Worm (Caenorhabditis elegans): ENCODE measurements around the gene memi-1.

Gene memi-1

ce11 chrIV:4748408-4749105, 11.7 kb downstream of the memi-1 start, which contains the start of gene cyc-2.1 (continued):
- TF ChIP-seq B0336.3 (GFP tag; IDR thresholded peaks at IDR 0.05): peak; percentile 88
- no peak for TF ChIP-seq lsy-27 (tag; optimal IDR thresholded peaks at IDR 0.05; ENCODE audit: borderline replicate concordance, insufficient read depth)
- 0 out of 2 replicates have a peak, but pooled peaks have one; percentile 21 for TF ChIP-seq K11D2.4 (GFP tag; IDR thresholded peaks at IDR 0.05)
- peak; percentile 67 for TF ChIP-seq atf-7 (tag; optimal IDR thresholded peaks at IDR 0.05)
- TF ChIP-seq dpff-1 (tag; optimal IDR thresholded peaks at IDR 0.05): no peak
- peak; percentile 78 for TF ChIP-seq Y95B8A.8 (GFP tag; IDR thresholded peaks at IDR 0.05)
- no peak for TF ChIP-seq D2030.7 (GFP tag; IDR thresholded peaks at IDR 0.05)
- TF ChIP-seq ztf-3 (GFP tag; optimal IDR thresholded peaks at IDR 0.05): no peak
- TF ChIP-seq egl-44 (GFP tag; IDR thresholded peaks at IDR 0.05): 0 out of 2 replicates have a peak, but pooled peaks have one; percentile 39
- peak; percentile 14 for TF ChIP-seq repo-1 (tag; optimal IDR thresholded peaks at IDR 0.05)
- no peak for TF ChIP-seq gei-17 (GFP tag; optimal IDR thresholded peaks at IDR 0.05)
- 0 out of 2 replicates have a peak, but pooled peaks have one; percentile 44 for TF ChIP-seq ztf-6 (GFP tag; IDR thresholded peaks at IDR 0.05)
- no peak for TF ChIP-seq ztf-28 (GFP tag; IDR thresholded peaks at IDR 0.05)
- no peak for TF ChIP-seq F10E7.11 (tag; optimal IDR thresholded peaks at IDR 0.05)
- no peak for TF ChIP-seq unc-62 (GFP tag; optimal IDR thresholded peaks at IDR 0.05)
- TF ChIP-seq hmg-20 (GFP tag; IDR thresholded peaks at IDR 0.05): no peak
- no peak for TF ChIP-seq mel-28 (tag; optimal IDR thresholded peaks at IDR 0.05; ENCODE audit: borderline replicate concordance)
- no peak for TF ChIP-seq aptf-2 (GFP tag; conservative IDR thresholded peaks at IDR 0.05)
- no peak for TF ChIP-seq B0035.1 (tag; optimal IDR thresholded peaks at IDR 0.05)
- TF ChIP-seq attf-6 (GFP tag; IDR thresholded peaks at IDR 0.05): peak; percentile 84
- TF ChIP-seq hrde-1 (tag; optimal IDR thresholded peaks at IDR 0.05; ENCODE audit: borderline replicate concordance): peak; percentile 94
- peak; percentile 49; the same call in 1 of the 2 replicates for TF ChIP-seq ceh-40 (GFP tag; IDR thresholded peaks at IDR 0.05)
- TF ChIP-seq ZK185.1 (tag; optimal IDR thresholded peaks at IDR 0.05; ENCODE audit: poor library complexity, severe bottlenecking): peak; percentile 49
- TF ChIP-seq hlh-26 (GFP tag; conservative IDR thresholded peaks at IDR 0.05): no peak
- no peak for TF ChIP-seq tbx-9 (tag; optimal IDR thresholded peaks at IDR 0.05; ENCODE audit: borderline replicate concordance)
- no peak for TF ChIP-seq attf-3 (GFP tag; conservative IDR thresholded peaks at IDR 0.05)
- no peak for TF ChIP-seq bed-2 (GFP tag; IDR thresholded peaks at IDR 0.05)
- no peak for TF ChIP-seq somi-1 (GFP tag; optimal IDR thresholded peaks at IDR 0.05)
- TF ChIP-seq nfya-2 (GFP tag; IDR thresholded peaks at IDR 0.05): 0 out of 2 replicates have a peak, but pooled peaks have one; percentile 19
- TF ChIP-seq F57A8.1 (GFP tag; optimal IDR thresholded peaks at IDR 0.05): no peak
- TF ChIP-seq ceh-79 (tag; optimal IDR thresholded peaks at IDR 0.05): no peak
- no peak for TF ChIP-seq lag-1 (GFP tag; IDR thresholded peaks at IDR 0.05)
- TF ChIP-seq let-526 (GFP tag; IDR thresholded peaks at IDR 0.05): no peak
- TF ChIP-seq snpc-1.3 (tag; optimal IDR thresholded peaks at IDR 0.05; ENCODE audit: insufficient read depth): peak; percentile 36
- TF ChIP-seq fkh-3 (tag; optimal IDR thresholded peaks at IDR 0.05): no peak
- TF ChIP-seq lin-35 (GFP tag; optimal IDR thresholded peaks at IDR 0.05): peak in 1 of 3 experiments; percentile 51
- peak; percentile 92 for TF ChIP-seq attf-5 (GFP tag; optimal IDR thresholded peaks at IDR 0.05)
- TF ChIP-seq madf-10 (tag; optimal IDR thresholded peaks at IDR 0.05): no peak
- peak; percentile 38 for TF ChIP-seq ceh-100 (GFP tag; IDR thresholded peaks at IDR 0.05)
- TF ChIP-seq hsf-1 (GFP tag; IDR thresholded peaks at IDR 0.05): peak; percentile 83
- TF ChIP-seq cebp-2 (GFP tag; IDR thresholded peaks at IDR 0.05): 0 out of 2 replicates have a peak, but pooled peaks have one; percentile 44
- no peak for TF ChIP-seq die-1 (tag; optimal IDR thresholded peaks at IDR 0.05)
- TF ChIP-seq sptf-2 (GFP tag; optimal IDR thresholded peaks at IDR 0.05): no peak
- TF ChIP-seq T07F8.4 (tag; optimal IDR thresholded peaks at IDR 0.05): no peak
- TF ChIP-seq mcd-1 (GFP tag; IDR thresholded peaks at IDR 0.05): peak; percentile 81
- TF ChIP-seq Y56A3A.18 (GFP tag; IDR thresholded peaks at IDR 0.05): peak; percentile 47; the same call in 1 of the 2 replicates
- 0 out of 2 replicates have a peak, but pooled peaks have one; percentile 4 for TF ChIP-seq egl-18 (GFP tag; IDR thresholded peaks at IDR 0.05)

Data from whole organism, young adult.